Worm (Caenorhabditis elegans) whole organism, L3 larva: ENCODE results near the gene K11E4.1.

Source experiments
- ceh-82 ChIP-seq: fragments of 150-350 bp; optimal IDR thresholded peaks from 2 replicates; lab custom pipeline; 2014; ENCODE audit warnings: missing biosample characterization, missing genetic modification characterization
- elt-2 ChIP-seq: sonication (generic microtip); optimal IDR thresholded peaks from 2 replicates; lab custom pipeline; 2016; ENCODE audit warnings: missing genetic modification reagents, mild to moderate bottlenecking, missing genetic modification characterization, missing compliant biosample characterization
- pqm-1 ChIP-seq: fragments of 150-350 bp; optimal IDR thresholded peaks from 2 replicates; lab custom pipeline; 2017; ENCODE audit warnings: missing biosample characterization, missing genetic modification characterization, inconsistent platforms
- snpc-4 ChIP-seq: fragments of 150-350 bp; optimal IDR thresholded peaks from 2 replicates; lab custom pipeline; 2014; ENCODE audit warnings: missing biosample characterization, missing genetic modification characterization

- no peak for TF ChIP-seq snpc-4
- no peak for TF ChIP-seq ceh-82 (tag; lab: Kevin White, UChicago)
- no peak for TF ChIP-seq pqm-1 (tag; lab: Kevin White, UChicago)
- peak; percentile 25 for TF ChIP-seq elt-2
Observed at ce11 chrX:13730209-13730975, 16.4 kb downstream of the K11E4.1 start.
